Fruit fly (Drosophila melanogaster): ENCODE results near the gene Fancl.

The Fancl gene

DNA sequence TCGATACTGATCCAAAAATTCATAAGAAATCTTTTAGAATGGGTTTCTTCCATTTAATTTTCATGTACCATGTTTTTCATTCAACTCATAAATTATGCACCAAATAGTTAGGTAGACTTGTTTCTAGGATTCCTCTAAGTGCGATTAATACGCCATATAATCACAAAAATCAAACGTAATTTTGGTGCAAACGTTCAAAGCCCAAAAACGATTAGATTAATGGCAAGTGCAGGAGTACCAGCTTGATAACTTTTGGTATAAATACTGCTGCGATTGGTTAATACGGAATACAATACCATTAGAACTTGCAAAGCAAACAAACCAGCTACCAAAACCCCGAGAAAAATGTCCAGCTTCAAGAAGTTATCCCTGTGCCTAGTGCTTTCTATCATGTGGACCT, 7.3 kb upstream of the Fancl start, which contains the start of gene Npc2c:
Gene Npc2c (plus strand): TSS at position 301 of the 400 bp plus-strand sequence.
- no peak for TF ChIP-seq noc (tag; optimal IDR thresholded peaks at IDR 0.05)

DNA sequence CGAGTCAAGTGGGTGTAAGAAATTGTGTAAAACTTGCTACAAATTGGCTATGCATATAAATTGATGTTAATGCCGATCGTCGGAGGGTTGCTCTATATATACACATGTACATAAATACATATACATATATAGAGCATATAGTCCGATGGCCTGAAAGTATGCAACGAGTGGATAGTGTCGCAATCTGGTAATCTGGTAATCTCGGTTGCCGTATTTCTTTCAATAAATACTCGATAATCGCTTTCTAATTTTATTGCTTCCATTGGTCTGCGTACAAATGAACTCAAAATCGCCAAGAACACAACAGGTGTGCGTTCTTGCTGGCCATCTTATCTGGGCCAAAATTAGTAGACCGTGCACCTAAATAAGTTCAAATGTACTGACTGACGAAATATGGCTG, 6.7 kb upstream of the Fancl start:
- TF ChIP-seq noc (tag; optimal IDR thresholded peaks at IDR 0.05): peak; percentile 61

DNA sequence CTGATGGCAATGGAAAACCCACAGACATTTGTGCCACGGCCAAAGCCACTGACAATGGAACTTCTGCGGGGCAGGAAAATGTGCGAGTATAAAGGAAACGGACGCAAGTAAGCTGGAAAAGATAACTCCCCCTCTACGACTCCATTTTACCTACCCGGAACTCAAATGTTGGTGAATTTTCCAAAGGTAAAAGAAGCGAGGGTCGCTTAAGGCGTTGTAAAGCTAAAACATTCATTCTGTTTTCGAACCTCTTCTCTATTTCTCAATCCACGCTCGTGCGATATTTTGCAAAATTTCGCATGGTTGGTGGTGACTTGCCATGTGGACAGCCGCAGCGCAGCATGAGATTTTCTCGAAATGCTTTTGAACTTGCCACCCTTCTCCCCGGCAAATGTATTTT, 4.0 kb upstream of the Fancl start:
- TF ChIP-seq noc (tag; optimal IDR thresholded peaks at IDR 0.05): no peak

DNA sequence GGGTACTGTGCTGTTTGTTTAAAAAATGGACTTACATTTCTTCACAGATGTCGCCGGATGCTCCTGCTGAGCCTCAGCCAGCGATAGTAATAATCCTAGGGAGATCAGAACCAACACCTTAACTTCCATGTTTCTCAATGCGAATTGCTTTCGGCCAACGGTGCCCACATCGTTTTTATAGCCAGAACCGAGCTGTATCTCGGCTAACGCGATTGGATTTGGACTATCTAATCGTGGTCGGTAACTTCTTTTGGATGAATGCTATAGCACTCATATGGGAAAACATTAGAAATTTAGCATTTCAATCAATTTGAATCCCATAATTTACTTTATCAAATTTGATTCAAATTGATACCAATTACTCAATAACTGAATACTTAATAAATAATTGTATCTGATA, 3.3 kb upstream of the Fancl start, which contains the start of gene Npc2d:
Gene Npc2d (minus strand): TSS at position 133 of the 400 bp plus-strand sequence.
- no peak for TF ChIP-seq noc (tag; optimal IDR thresholded peaks at IDR 0.05)

dm6 chr3R:10055004-10055403, 2.3 kb upstream of the Fancl start:
- no peak for TF ChIP-seq noc (tag; optimal IDR thresholded peaks at IDR 0.05)

- peak; percentile 88 for TF ChIP-seq noc (tag; optimal IDR thresholded peaks at IDR 0.05)
Measured at dm6 chr3R:10054278-10054975, 1.8 kb upstream of the Fancl start.

- no peak for TF ChIP-seq noc (tag; optimal IDR thresholded peaks at IDR 0.05)
Measured at dm6 chr3R:10053559-10053958, 890 bp upstream of the Fancl start.

DNA sequence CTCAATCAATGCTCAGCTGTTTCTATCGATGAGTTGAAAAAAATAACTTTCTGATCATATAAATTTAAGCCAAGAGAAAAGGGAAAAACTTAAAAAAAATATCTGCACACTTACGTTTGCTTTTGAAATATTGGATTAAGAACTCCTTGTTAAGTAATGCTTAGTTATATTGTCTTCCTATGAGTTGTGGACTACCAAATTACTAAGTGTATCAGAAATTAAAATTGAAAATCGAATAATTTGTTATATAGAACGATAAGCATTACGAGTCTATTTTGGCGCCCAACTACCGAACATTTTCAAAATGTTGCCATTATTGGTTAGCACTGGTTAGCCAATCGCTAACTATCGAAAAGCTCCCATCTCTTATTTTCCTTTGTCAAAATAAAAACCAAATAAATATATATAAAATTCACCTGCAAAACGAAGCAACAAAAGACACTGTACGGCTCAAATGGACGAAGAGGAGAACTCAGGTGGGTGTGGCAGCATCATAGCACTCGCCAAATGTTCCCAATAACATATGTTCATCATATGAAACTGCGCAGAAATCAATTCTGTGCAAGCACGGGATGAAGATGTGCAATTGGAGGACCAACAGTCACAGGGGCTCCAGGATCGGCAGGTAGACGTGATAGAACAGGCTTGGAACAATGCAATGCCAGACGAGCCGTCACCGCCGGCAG, 3.7 kb downstream of the Fancl start, which contains the start of gene ohgt:
Gene ohgt (plus strand): TSS at position 358 of the 686 bp plus-strand sequence.
- no peak for TF ChIP-seq noc (tag; optimal IDR thresholded peaks at IDR 0.05)

DNA sequence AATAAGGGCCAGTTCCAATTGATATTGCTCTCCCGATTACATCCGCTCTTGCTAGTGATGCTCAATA, 4.1 kb downstream of the Fancl start, which contains the start of gene CG12811:
Gene CG12811 (minus strand): TSS at position 23 of the 67 bp plus-strand sequence.
- TF ChIP-seq noc (tag; optimal IDR thresholded peaks at IDR 0.05): no peak

DNA sequence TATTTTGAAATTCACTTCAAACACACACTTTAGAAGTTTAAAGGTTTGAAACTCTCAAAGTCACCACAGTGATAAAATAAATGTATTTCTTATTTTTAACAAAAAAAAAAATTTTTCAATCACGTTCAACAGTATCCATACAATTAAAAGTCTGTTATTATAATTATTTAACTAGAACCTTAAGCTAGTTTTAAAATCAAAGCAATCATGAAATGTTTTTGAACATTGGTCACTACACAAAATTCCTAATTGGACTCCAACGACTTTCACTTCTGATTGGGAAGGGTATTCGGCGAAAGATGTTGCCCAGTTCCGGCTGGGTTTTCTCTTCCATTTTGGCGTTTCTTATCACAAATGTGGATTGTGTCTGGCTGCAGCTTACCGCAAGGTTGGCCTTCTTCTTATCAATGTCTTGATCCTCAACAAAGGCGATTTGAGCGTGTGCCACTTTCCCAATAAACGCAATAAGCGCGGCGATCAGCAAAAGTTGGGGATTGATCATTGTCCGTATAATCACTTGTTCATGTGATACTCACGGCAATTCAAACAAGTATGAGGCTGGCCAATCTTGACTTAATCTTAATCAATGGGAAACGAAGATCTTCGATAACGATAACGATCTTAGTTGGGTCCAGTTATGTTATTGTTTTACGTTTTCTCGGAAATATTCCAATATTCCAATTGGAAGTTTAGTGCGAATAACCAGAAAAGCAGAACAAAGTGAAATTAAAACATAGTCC, 4.5 kb downstream of the Fancl start:
- TF ChIP-seq noc (tag; optimal IDR thresholded peaks at IDR 0.05): peak; percentile 65

DNA sequence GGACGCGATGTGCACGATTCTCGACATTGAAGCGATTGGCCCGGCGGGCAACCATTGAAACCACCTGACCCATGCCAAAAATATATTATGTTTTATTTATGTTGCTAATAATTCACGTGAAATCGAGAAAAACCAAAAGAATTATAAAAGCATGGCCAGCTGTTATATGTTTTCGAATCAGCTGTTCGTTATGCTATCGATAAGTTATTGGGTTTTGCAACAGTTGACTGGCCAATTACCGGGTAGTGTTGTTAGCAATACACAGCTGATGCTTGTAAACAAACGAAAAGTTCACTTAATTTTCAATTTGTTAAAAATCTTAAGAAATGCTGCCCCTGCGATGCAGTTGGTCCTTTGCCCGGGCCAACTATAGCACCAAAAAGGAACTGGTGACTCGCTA, 7.3 kb downstream of the Fancl start, which contains the start of the genes CG11722 and mtTFB2:
Gene CG11722 (minus strand): TSS at position 200 of the 400 bp plus-strand sequence.
Gene mtTFB2 (plus strand): TSS at position 232 of the 400 bp plus-strand sequence.
- TF ChIP-seq noc (tag; optimal IDR thresholded peaks at IDR 0.05): no peak

dm6 chr3R:10042664-10043372, 9.9 kb downstream of the Fancl start, which contains the start of the genes Mical and CG3909:
TSS of gene Mical (minus strand) at chr3R:10042895.
TSS of gene CG3909 (plus strand) at chr3R:10043270.
- peak; percentile 81 for TF ChIP-seq noc (tag; optimal IDR thresholded peaks at IDR 0.05)

- TF ChIP-seq noc (tag; optimal IDR thresholded peaks at IDR 0.05): no peak
Measured at dm6 chr3R:10042024-10042663, 10.5 kb downstream of the Fancl start.

- no peak for TF ChIP-seq noc (tag; optimal IDR thresholded peaks at IDR 0.05)
Measured at dm6 chr3R:10040505-10040904, 12.2 kb downstream of the Fancl start.

DNA sequence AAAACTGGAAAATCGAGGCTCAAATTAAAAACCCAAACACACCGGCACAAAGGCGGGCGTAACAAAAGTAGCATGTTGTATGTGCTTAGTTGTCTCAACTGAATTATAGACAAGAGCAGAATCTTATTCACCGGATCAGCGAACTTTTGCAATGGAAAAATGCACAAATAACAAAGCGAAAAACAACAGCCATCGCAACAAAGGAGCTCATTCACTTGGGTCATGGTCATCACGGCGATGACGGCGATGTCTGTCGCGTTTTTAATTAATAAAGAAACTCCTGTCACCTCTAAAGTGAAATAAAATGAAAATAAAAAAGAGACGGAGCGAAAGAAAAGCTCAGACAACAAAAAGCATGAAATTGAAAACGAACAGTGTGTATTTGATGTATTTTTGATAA, 13.5 kb downstream of the Fancl start:
- no peak for TF ChIP-seq noc (tag; optimal IDR thresholded peaks at IDR 0.05)

DNA sequence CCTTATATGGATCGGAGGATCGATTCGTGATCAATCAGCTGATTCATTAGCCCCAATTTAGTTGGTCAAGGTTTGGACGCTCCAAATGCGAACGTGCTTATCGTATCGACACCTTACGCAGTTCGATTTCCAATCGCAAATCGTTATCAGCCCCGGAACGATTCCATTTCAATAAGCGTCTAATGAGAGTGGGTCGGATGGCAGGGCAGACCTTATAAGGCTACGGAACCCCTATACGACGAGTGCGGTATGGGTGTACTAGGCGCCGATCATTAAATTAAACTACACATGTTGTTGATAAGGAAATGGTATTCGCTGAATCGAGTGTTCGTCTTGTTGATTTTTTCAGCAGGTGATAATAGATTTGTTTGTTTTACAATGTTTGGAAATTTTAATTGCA, 16.9 kb downstream of the Fancl start:
- TF ChIP-seq noc (tag; optimal IDR thresholded peaks at IDR 0.05): no peak

All from whole organism, larva.